Worm (Caenorhabditis elegans) whole organism, L4 larva: ENCODE measurements around the gene gst-38.

Source experiments
- daf-12 ChIP-seq: fragments of 150-350 bp; optimal IDR thresholded peaks from 2 replicates; lab custom pipeline; 2014; ENCODE audit warnings: missing biosample characterization, missing genetic modification reagents, missing genetic modification characterization
- nhr-237 ChIP-seq: sonication (generic microtip); optimal IDR thresholded peaks from 2 replicates; lab custom pipeline; 2017; ENCODE audit warnings: missing biosample characterization, missing genetic modification characterization
- snpc-4 ChIP-seq: fragments of 150-350 bp; optimal IDR thresholded peaks from 2 replicates; lab custom pipeline; 2014; ENCODE audit warnings: missing biosample characterization, missing genetic modification characterization
- zag-1 ChIP-seq: fragments of 150-350 bp; optimal IDR thresholded peaks from 2 replicates; lab custom pipeline; 2014; ENCODE audit warnings: missing biosample characterization, missing genetic modification characterization

DNA sequence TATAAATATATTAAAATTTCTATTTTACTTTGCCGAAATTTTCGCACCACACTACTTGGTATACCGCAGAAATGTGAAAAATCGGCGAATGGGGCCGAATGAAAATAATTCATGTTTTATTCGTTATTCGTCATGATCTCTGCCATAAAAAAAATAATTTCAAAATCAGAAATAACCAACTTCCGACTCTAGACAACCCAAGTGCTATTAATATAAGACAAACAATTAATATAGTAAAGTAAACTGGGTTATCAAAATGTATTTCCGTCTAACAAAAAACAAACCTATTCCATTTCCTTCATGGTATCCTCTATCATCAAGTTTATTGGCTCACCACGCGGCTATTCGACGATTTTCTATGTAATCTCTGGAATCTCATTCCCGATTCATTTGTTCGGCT lies 50.0 kb downstream of the gst-38 start, which contains the start of gene srh-293:
- TF ChIP-seq nhr-237 (tag; lab: Kevin White, UChicago) = no peak
- TF ChIP-seq snpc-4 (tag; lab: Kevin White, UChicago) = no peak
- no peak for TF ChIP-seq zag-1 (tag; lab: Kevin White, UChicago)
- TF ChIP-seq daf-12 = no peak
